Worm (Caenorhabditis elegans): ENCODE measurements around the gene Y66C5A.1.
A peak's percentile ranks its signal among the peaks of the same experiment; 100 is the strongest.

Gene Y66C5A.1

ce11 chrX:14491103-14491502 is 35.8 kb upstream of the Y66C5A.1 start:
- TF ChIP-seq tra-1 (GFP tag; IDR thresholded peaks at IDR 0.05), result no peak
- TF ChIP-seq ceh-82 (tag; optimal IDR thresholded peaks at IDR 0.05), result no peak
- TF ChIP-seq mxl-2 (GFP tag; conservative IDR thresholded peaks at IDR 0.05), result no peak
- TF ChIP-seq nhr-41 (GFP tag; IDR thresholded peaks at IDR 0.05), result no peak
- no peak for TF ChIP-seq mdt-29 (GFP tag; IDR thresholded peaks at IDR 0.05)
- no peak for TF ChIP-seq dmd-9 (GFP tag; IDR thresholded peaks at IDR 0.05)
- TF ChIP-seq nhr-76 (tag; optimal IDR thresholded peaks at IDR 0.05), result no peak
- TF ChIP-seq nhr-11 (tag; optimal IDR thresholded peaks at IDR 0.05), result no peak
- TF ChIP-seq hif-1 (tag; optimal IDR thresholded peaks at IDR 0.05), result no peak
- peak; percentile 52 for TF ChIP-seq mes-2 (tag; optimal IDR thresholded peaks at IDR 0.05; ENCODE audit: poor library complexity, severe bottlenecking)
- no peak for TF ChIP-seq zfp-3 (GFP tag; conservative IDR thresholded peaks at IDR 0.05)
- TF ChIP-seq F26F4.8 (GFP tag; conservative IDR thresholded peaks at IDR 0.05), result no peak
- TF ChIP-seq F10B5.3 (tag; optimal IDR thresholded peaks at IDR 0.05), result no peak
- TF ChIP-seq daf-16 (GFP tag; optimal IDR thresholded peaks at IDR 0.05), result no peak
- TF ChIP-seq daf-16 (tag; optimal IDR thresholded peaks at IDR 0.05), result peak; percentile 10
- no peak for TF ChIP-seq attf-4 (tag; optimal IDR thresholded peaks at IDR 0.05)
- no peak for TF ChIP-seq Y5F2A.4 (GFP tag; optimal IDR thresholded peaks at IDR 0.05)
- TF ChIP-seq unc-39 (tag; optimal IDR thresholded peaks at IDR 0.05), result no peak
- TF ChIP-seq mep-1 (tag; optimal IDR thresholded peaks at IDR 0.05), result peak; percentile 39
- peak; percentile 16 for TF ChIP-seq hlh-30 (tag; optimal IDR thresholded peaks at IDR 0.05; ENCODE audit: insufficient read depth)
- TF ChIP-seq ama-1 (optimal IDR thresholded peaks at IDR 0.05), result peak; percentile 86
- TF ChIP-seq nhr-42 (GFP tag; IDR thresholded peaks at IDR 0.05), result no peak
- no peak for TF ChIP-seq zip-11 (GFP tag; IDR thresholded peaks at IDR 0.05)
- TF ChIP-seq lir-3 (tag; optimal IDR thresholded peaks at IDR 0.05), result no peak
- no peak for TF ChIP-seq nhr-6 (tag; optimal IDR thresholded peaks at IDR 0.05)
- no peak for TF ChIP-seq unc-130 (GFP tag; optimal IDR thresholded peaks at IDR 0.05)
- no peak for TF ChIP-seq saeg-2 (GFP tag; IDR thresholded peaks at IDR 0.05)
- no peak for TF ChIP-seq pqm-1 (tag; optimal IDR thresholded peaks at IDR 0.05)
- TF ChIP-seq T20F7.1 (GFP tag; optimal IDR thresholded peaks at IDR 0.05), result no peak
- TF ChIP-seq daf-19 (GFP tag; conservative IDR thresholded peaks at IDR 0.05), result no peak
- TF ChIP-seq nhr-48 (tag; optimal IDR thresholded peaks at IDR 0.05), result no peak
- TF ChIP-seq nhr-237 (tag; optimal IDR thresholded peaks at IDR 0.05), result no peak
- no peak for TF ChIP-seq D1046.2 (GFP tag; IDR thresholded peaks at IDR 0.05)
- TF ChIP-seq daf-12 (tag; optimal IDR thresholded peaks at IDR 0.05), result no peak
- TF ChIP-seq egl-43 (GFP tag; IDR thresholded peaks at IDR 0.05), result no peak
- TF ChIP-seq rbr-2 (tag; optimal IDR thresholded peaks at IDR 0.05), result peak; percentile 4
- peak in 1 of 2 experiments; percentile 9 for TF ChIP-seq mdl-1 (tag; optimal IDR thresholded peaks at IDR 0.05)
- TF ChIP-seq ctbp-1 (GFP tag; IDR thresholded peaks at IDR 0.05), result no peak
- no peak for TF ChIP-seq php-3 (GFP tag; IDR thresholded peaks at IDR 0.05)
- TF ChIP-seq hlh-11 (tag; optimal IDR thresholded peaks at IDR 0.05), result peak; percentile 6
- TF ChIP-seq cey-2 (tag; optimal IDR thresholded peaks at IDR 0.05; ENCODE audit: borderline replicate concordance, insufficient read depth), result no peak
- TF ChIP-seq hmg-1.1 (GFP tag; IDR thresholded peaks at IDR 0.05), result peak; percentile 27; the same call in 1 of the 2 replicates
- no peak for TF ChIP-seq set-16 (GFP tag; IDR thresholded peaks at IDR 0.05)
- no peak for TF ChIP-seq daf-8 (GFP tag; IDR thresholded peaks at IDR 0.05)

Data from whole organism, L4 larva.